Worm (Caenorhabditis elegans): ENCODE measurements around the gene F47C12.7.

The F47C12.7 gene

DNA sequence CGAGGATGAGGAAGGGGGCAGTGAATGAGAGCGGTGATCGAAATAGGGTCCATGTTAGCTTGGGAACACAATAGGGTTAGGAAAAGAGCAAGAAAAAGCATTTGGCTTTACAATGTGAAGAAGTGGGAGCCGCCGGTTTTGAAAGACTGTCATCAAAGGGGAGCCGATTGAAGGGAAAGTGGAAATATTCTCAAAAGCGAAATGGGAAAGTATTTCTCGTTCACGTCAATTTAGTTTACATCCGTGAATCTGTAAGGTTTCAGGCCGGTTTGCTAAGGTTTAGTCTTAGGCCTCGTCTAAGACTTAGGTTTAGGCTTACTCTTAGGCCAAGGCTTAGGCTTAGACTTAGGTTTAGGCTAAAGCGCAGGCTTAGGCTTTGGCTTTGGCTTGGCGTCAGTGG, at the start of gene F47C12.7:
F47C12.7 (minus strand) TSS at position 101 of the 400 bp plus-strand sequence.
- no peak for TF ChIP-seq bed-1 (GFP tag; IDR thresholded peaks at IDR 0.05)
- TF ChIP-seq B0019.2 (GFP tag; conservative IDR thresholded peaks at IDR 0.05), result no peak
- no peak for TF ChIP-seq aptf-2 (GFP tag; conservative IDR thresholded peaks at IDR 0.05)
- no peak for TF ChIP-seq pbrm-1 (GFP tag; IDR thresholded peaks at IDR 0.05)
- TF ChIP-seq rpc-1 (optimal IDR thresholded peaks at IDR 0.05), result no peak
- no peak for TF ChIP-seq rpc-1 (tag; optimal IDR thresholded peaks at IDR 0.05)
- no peak for TF ChIP-seq Y53F4B.3 (GFP tag; IDR thresholded peaks at IDR 0.05)
- TF ChIP-seq lin-35 (GFP tag; optimal IDR thresholded peaks at IDR 0.05), result no peak
- TF ChIP-seq tlf-1 (GFP tag; optimal IDR thresholded peaks at IDR 0.05), result no peak
- TF ChIP-seq D2030.7 (GFP tag; IDR thresholded peaks at IDR 0.05), result no peak
- no peak for TF ChIP-seq nhr-80 (tag; optimal IDR thresholded peaks at IDR 0.05)
- TF ChIP-seq sea-2 (GFP tag; IDR thresholded peaks at IDR 0.05), result no peak
- no peak for TF ChIP-seq zim-3 (tag; optimal IDR thresholded peaks at IDR 0.05)
- TF ChIP-seq lin-54 (GFP tag; optimal IDR thresholded peaks at IDR 0.05), result no peak
- TF ChIP-seq let-526 (GFP tag; IDR thresholded peaks at IDR 0.05), result no peak
- no peak for TF ChIP-seq F49E8.2 (tag; optimal IDR thresholded peaks at IDR 0.05; ENCODE audit: insufficient read depth)
- no peak for TF ChIP-seq madf-8 (GFP tag; conservative IDR thresholded peaks at IDR 0.05)

DNA sequence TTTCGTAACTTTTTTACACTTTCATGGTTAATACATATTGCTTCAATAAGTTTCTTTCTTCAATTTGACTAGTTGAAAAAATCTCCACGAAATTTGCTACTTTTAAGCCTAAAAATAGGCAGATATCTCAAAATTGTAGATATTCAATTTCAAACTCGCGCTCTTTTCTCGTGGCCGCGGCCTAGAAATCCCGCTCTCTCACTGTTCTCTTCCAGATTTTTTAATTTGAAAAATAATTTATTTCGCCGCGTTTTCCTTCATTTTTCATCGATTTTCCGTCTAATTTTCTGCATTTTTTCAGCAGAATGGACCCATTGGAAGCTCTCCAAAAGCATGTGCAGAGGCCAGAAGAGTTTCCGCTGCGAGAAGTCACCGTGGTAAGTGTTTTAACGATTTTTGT, 47.0 kb upstream of the F47C12.7 start, which contains the start of gene cdc-73:
cdc-73 (plus strand) TSS at position 302 of the 400 bp plus-strand sequence.
- TF ChIP-seq attf-5 (GFP tag; optimal IDR thresholded peaks at IDR 0.05) (peak; percentile 6), F57A8.1 (GFP tag; optimal IDR thresholded peaks at IDR 0.05) (no peak), efl-1 (GFP tag; optimal IDR thresholded peaks at IDR 0.05) (peak; percentile 71), ztf-18 (tag; optimal IDR thresholded peaks at IDR 0.05) (peak; percentile 21), dpl-1 (GFP tag; optimal IDR thresholded peaks at IDR 0.05) (peak; percentile 75), F22D6.2 (tag; optimal IDR thresholded peaks at IDR 0.05) (no peak), hlh-26 (GFP tag; conservative IDR thresholded peaks at IDR 0.05) (no peak), hlh-12 (tag; optimal IDR thresholded peaks at IDR 0.05) (no peak), unc-130 (GFP tag; optimal IDR thresholded peaks at IDR 0.05) (peak; percentile 29), ceh-100 (GFP tag; IDR thresholded peaks at IDR 0.05) (no peak), mcd-1 (GFP tag; IDR thresholded peaks at IDR 0.05) (peak; percentile 38; the same call in 1 of the 2 replicates), attf-3 (GFP tag; conservative IDR thresholded peaks at IDR 0.05) (no peak), ztf-26 (tag; optimal IDR thresholded peaks at IDR 0.05) (no peak), lin-54 (GFP tag; optimal IDR thresholded peaks at IDR 0.05) (peak; percentile 91), lin-26 (GFP tag; IDR thresholded peaks at IDR 0.05) (no peak), let-607 (tag; optimal IDR thresholded peaks at IDR 0.05) (no peak), lin-35 (GFP tag; optimal IDR thresholded peaks at IDR 0.05) (peak in 1 of 3 experiments; percentile 60), him-1 (tag; optimal IDR thresholded peaks at IDR 0.05) (no peak), K11D2.4 (GFP tag; IDR thresholded peaks at IDR 0.05) (no peak), ekl-4 (GFP tag; IDR thresholded peaks at IDR 0.05) (no peak), bed-2 (GFP tag; IDR thresholded peaks at IDR 0.05) (no peak), die-1 (tag; optimal IDR thresholded peaks at IDR 0.05) (no peak), lag-1 (GFP tag; IDR thresholded peaks at IDR 0.05) (no peak), nhr-90 (tag; optimal IDR thresholded peaks at IDR 0.05) (no peak), aptf-2 (GFP tag; conservative IDR thresholded peaks at IDR 0.05) (no peak), akir-1 (GFP tag; optimal IDR thresholded peaks at IDR 0.05) (no peak), sea-2 (GFP tag; IDR thresholded peaks at IDR 0.05) (no peak), ztf-3 (GFP tag; optimal IDR thresholded peaks at IDR 0.05) (no peak), pha-4 (tag; optimal IDR thresholded peaks at IDR 0.05) (no peak), mel-28 (tag; optimal IDR thresholded peaks at IDR 0.05; ENCODE audit: borderline replicate concordance) (no peak), ztf-28 (GFP tag; IDR thresholded peaks at IDR 0.05) (peak; percentile 70; the same call in 1 of the 2 replicates)

Data from whole organism, young adult.